Worm (Caenorhabditis elegans) whole organism, L4 larva: ENCODE data around the gene F17E9.15.

Source experiments
- F49E8.2 ChIP-seq: sonication (generic microtip); optimal IDR thresholded peaks from 2 replicates; lab custom pipeline; 2016; ENCODE audit warnings: missing compliant biosample characterization, mild to moderate bottlenecking, missing genetic modification characterization, borderline replicate concordance
- R02D3.7 ChIP-seq: fragments of 150-350 bp; sonication (generic microtip); optimal IDR thresholded peaks from 3 replicates; lab custom pipeline; 2014; ENCODE audit warnings: missing biosample characterization, missing genetic modification characterization
- T20F7.1 ChIP-seq: fragments of 200-800 bp; sonication (Bioruptor generic); optimal IDR thresholded peaks from 2 replicates; lab custom pipeline; 2018; ENCODE audit warnings: mild to moderate bottlenecking, missing genetic modification characterization, missing compliant biosample characterization
- Y48G9A.11 ChIP-seq: fragments of 200-800 bp; sonication (Bioruptor generic); IDR thresholded peaks from 2 replicates; pipeline ENCODE4 v1.3.6; 2022; ENCODE audit warnings: missing genetic modification reagents, missing genetic modification characterization, missing compliant biosample characterization
- ZK546.5 ChIP-seq, 2 experiments: sonication (generic microtip); optimal IDR thresholded peaks; 2 replicates each; lab custom pipeline; 2017; ENCODE audit warnings: missing biosample characterization in 2 of 2, missing genetic modification characterization in 2 of 2
- aha-1 ChIP-seq: fragments of 150-350 bp; peaks from one replicate; lab custom pipeline; 2014; ENCODE audit warnings: missing biosample characterization, missing genetic modification characterization
- ama-1 ChIP-seq: fragments of 150-350 bp; optimal IDR thresholded peaks from 2 replicates; lab custom pipeline; 2014; ENCODE audit warnings: inconsistent platforms, mixed read lengths
- arid-1 ChIP-seq: fragments of 200-800 bp; sonication (Bioruptor generic); conservative IDR thresholded peaks from 2 replicates; pipeline ENCODE4 v1.3.6; 2022; ENCODE audit warnings: missing genetic modification reagents, missing genetic modification characterization, missing compliant biosample characterization
- ceh-28 ChIP-seq: fragments of 150-350 bp; optimal IDR thresholded peaks from 2 replicates; lab custom pipeline; 2014; ENCODE audit warnings: missing biosample characterization, missing genetic modification reagents, missing genetic modification characterization
- ceh-62 ChIP-seq: sonication (generic microtip); optimal IDR thresholded peaks from 2 replicates; lab custom pipeline; 2017; ENCODE audit warnings: missing biosample characterization, missing genetic modification characterization
- daf-12 ChIP-seq: fragments of 150-350 bp; optimal IDR thresholded peaks from 2 replicates; lab custom pipeline; 2014; ENCODE audit warnings: missing biosample characterization, missing genetic modification reagents, missing genetic modification characterization
- daf-16 ChIP-seq, 3 experiments: sonication (generic microtip); optimal IDR thresholded peaks; 2 replicates each; lab custom pipeline; 2016 to 2017; ENCODE audit warnings: missing genetic modification characterization in 3 of 3, missing genetic modification reagents in 3 of 3, mild to moderate bottlenecking in 2 of 3, missing compliant biosample characterization in 2 of 3, missing biosample characterization in 1 of 3, moderate library complexity in 1 of 3
- dpl-1 ChIP-seq: fragments of 150-350 bp; optimal IDR thresholded peaks from 2 replicates; lab custom pipeline; 2014; ENCODE audit warnings: missing biosample characterization, missing genetic modification reagents, missing genetic modification characterization
- dve-1 ChIP-seq: sonication (generic microtip); optimal IDR thresholded peaks from 2 replicates; lab custom pipeline; 2017; ENCODE audit warnings: antibody characterized with exemption, mild to moderate bottlenecking, missing genetic modification characterization, missing compliant biosample characterization; ENCODE audit not compliant: insufficient read depth
- egl-43 ChIP-seq: fragments of 200-800 bp; sonication (Bioruptor generic); IDR thresholded peaks from 2 replicates; pipeline ENCODE4 v1.3.6; 2022; ENCODE audit warnings: missing genetic modification reagents, missing genetic modification characterization, missing compliant biosample characterization
- fos-1 ChIP-seq: fragments of 150-350 bp; optimal IDR thresholded peaks from 2 replicates; lab custom pipeline; 2014; ENCODE audit warnings: missing biosample characterization, missing genetic modification characterization
- gei-8 ChIP-seq: fragments of 200-800 bp; sonication (Bioruptor generic); optimal IDR thresholded peaks from 2 replicates; lab custom pipeline; 2018; ENCODE audit warnings: mild to moderate bottlenecking, missing genetic modification characterization, missing compliant biosample characterization
- hlh-11 ChIP-seq: fragments of 200-800 bp; sonication (Bioruptor generic); optimal IDR thresholded peaks from 2 replicates; lab custom pipeline; 2018; ENCODE audit warnings: mild to moderate bottlenecking, missing genetic modification characterization, missing compliant biosample characterization
- hlh-30 ChIP-seq: sonication (generic microtip); optimal IDR thresholded peaks from 2 replicates; lab custom pipeline; 2017; ENCODE audit warnings: antibody characterized with exemption, mild to moderate bottlenecking, missing genetic modification characterization, missing compliant biosample characterization; ENCODE audit not compliant: insufficient read depth
- lim-7 ChIP-seq: fragments of 200-800 bp; sonication (Bioruptor generic); IDR thresholded peaks from 2 replicates; pipeline ENCODE4 v1.3.6; 2022; ENCODE audit warnings: missing genetic modification characterization, missing compliant biosample characterization
- lin-29 ChIP-seq: fragments of 200-800 bp; sonication (Bioruptor generic); IDR thresholded peaks from 2 replicates; pipeline ENCODE4 v1.3.6; 2022; ENCODE audit warnings: missing genetic modification reagents, missing genetic modification characterization, missing compliant biosample characterization
- lir-3 ChIP-seq: sonication (generic microtip); optimal IDR thresholded peaks from 2 replicates; lab custom pipeline; 2016; ENCODE audit warnings: mild to moderate bottlenecking, missing genetic modification characterization, missing compliant biosample characterization
- madf-5 ChIP-seq, 2 experiments: fragments of 200-800 bp; sonication (Bioruptor generic); IDR thresholded peaks; 2 replicates each; pipeline ENCODE4 v1.3.6; 2022; ENCODE audit warnings: missing compliant biosample characterization in 2 of 2, missing genetic modification characterization in 2 of 2
- madf-9 ChIP-seq: fragments of 200-800 bp; sonication (Bioruptor generic); conservative IDR thresholded peaks from 2 replicates; pipeline ENCODE4 v1.3.6; 2022; ENCODE audit warnings: missing genetic modification reagents, missing genetic modification characterization, missing compliant biosample characterization
- mdl-1 ChIP-seq, 2 experiments: fragments of 150-350 bp in 1 of 2; sonication (generic microtip) in 1 of 2; optimal IDR thresholded peaks; 2 replicates each; lab custom pipeline; 2014 to 2017; ENCODE audit warnings: missing biosample characterization in 2 of 2, missing genetic modification characterization in 2 of 2
- mes-2 ChIP-seq: sonication (generic microtip); optimal IDR thresholded peaks from 2 replicates; lab custom pipeline; 2016; ENCODE audit warnings: missing genotype, mild to moderate bottlenecking, missing genetic modification characterization, missing compliant biosample characterization; ENCODE audit not compliant: poor library complexity, severe bottlenecking
- mxl-2 ChIP-seq: fragments of 200-800 bp; sonication (Bioruptor generic); conservative IDR thresholded peaks from 2 replicates; pipeline ENCODE4 v1.3.6; 2022; ENCODE audit warnings: missing genetic modification reagents, missing genetic modification characterization, missing compliant biosample characterization
- nhr-10 ChIP-seq: fragments of 150-350 bp; optimal IDR thresholded peaks from 2 replicates; lab custom pipeline; 2014; ENCODE audit warnings: missing biosample characterization, missing genetic modification characterization
- nhr-102 ChIP-seq: sonication (generic microtip); optimal IDR thresholded peaks from 2 replicates; lab custom pipeline; 2016; ENCODE audit warnings: mild to moderate bottlenecking, missing genetic modification characterization, moderate library complexity, missing compliant biosample characterization
- nhr-237 ChIP-seq: sonication (generic microtip); optimal IDR thresholded peaks from 2 replicates; lab custom pipeline; 2017; ENCODE audit warnings: missing biosample characterization, missing genetic modification characterization
- nhr-77 ChIP-seq: fragments of 150-350 bp; optimal IDR thresholded peaks from 2 replicates; lab custom pipeline; 2014; ENCODE audit warnings: missing biosample characterization, missing genetic modification characterization
- pqm-1 ChIP-seq: sonication (generic microtip); optimal IDR thresholded peaks from 2 replicates; lab custom pipeline; 2017; ENCODE audit warnings: missing biosample characterization, missing genetic modification characterization
- saeg-2 ChIP-seq: fragments of 200-800 bp; sonication (Bioruptor generic); IDR thresholded peaks from 2 replicates; pipeline ENCODE4 v1.3.6; 2022; ENCODE audit warnings: missing genetic modification reagents, missing genetic modification characterization, missing compliant biosample characterization
- snpc-4 ChIP-seq: fragments of 150-350 bp; optimal IDR thresholded peaks from 2 replicates; lab custom pipeline; 2014; ENCODE audit warnings: missing biosample characterization, missing genetic modification characterization
- spr-1 ChIP-seq: sonication (generic microtip); optimal IDR thresholded peaks from 2 replicates; lab custom pipeline; 2016; ENCODE audit warnings: mild to moderate bottlenecking, missing genetic modification characterization, missing compliant biosample characterization
- spr-3 ChIP-seq: fragments of 200-800 bp; sonication (Bioruptor generic); optimal IDR thresholded peaks from 2 replicates; lab custom pipeline; 2018; ENCODE audit warnings: mild to moderate bottlenecking, missing genetic modification characterization, missing compliant biosample characterization
- tag-97 ChIP-seq: fragments of 200-800 bp; sonication (Bioruptor generic); IDR thresholded peaks from 2 replicates; pipeline ENCODE4 v1.3.6; 2022; ENCODE audit warnings: missing genetic modification characterization, missing compliant biosample characterization
- tra-1 ChIP-seq: fragments of 200-800 bp; sonication (Bioruptor generic); IDR thresholded peaks from 2 replicates; pipeline ENCODE4 v1.3.6; 2022; ENCODE audit warnings: missing genetic modification reagents, missing genetic modification characterization, missing compliant biosample characterization
- unc-130 ChIP-seq: sonication (generic microtip); optimal IDR thresholded peaks from 2 replicates; lab custom pipeline; 2016; ENCODE audit warnings: missing genetic modification reagents, missing genetic modification characterization, missing compliant biosample characterization
- unc-62 ChIP-seq, 3 experiments: fragments of 150-350 bp in 1 of 3; sonication (generic microtip); optimal IDR thresholded peaks in 2 of 3; peaks in 1 of 3; 1 replicate in 1 of 3; 2 replicates in 2 of 3; lab custom pipeline; 2014 to 2017; ENCODE audit warnings: missing biosample characterization in 3 of 3, missing genetic modification characterization in 3 of 3, missing genetic modification reagents in 3 of 3, missing genotype in 1 of 3
- zfp-2 ChIP-seq: sonication (generic microtip); optimal IDR thresholded peaks from 2 replicates; lab custom pipeline; 2016; ENCODE audit warnings: mild to moderate bottlenecking, missing genetic modification characterization, missing compliant biosample characterization
- zip-2 ChIP-seq: fragments of 150-350 bp; optimal IDR thresholded peaks from 2 replicates; lab custom pipeline; 2014; ENCODE audit warnings: missing biosample characterization, missing genetic modification characterization
- ztf-11 ChIP-seq: fragments of 150-350 bp; optimal IDR thresholded peaks from 2 replicates; lab custom pipeline; 2014; ENCODE audit warnings: missing biosample characterization, missing genetic modification characterization
- ztf-7 ChIP-seq: fragments of 150-350 bp; optimal IDR thresholded peaks from 2 replicates; lab custom pipeline; 2014; ENCODE audit warnings: missing biosample characterization, missing genetic modification characterization

F17E9.15 gene

DNA sequence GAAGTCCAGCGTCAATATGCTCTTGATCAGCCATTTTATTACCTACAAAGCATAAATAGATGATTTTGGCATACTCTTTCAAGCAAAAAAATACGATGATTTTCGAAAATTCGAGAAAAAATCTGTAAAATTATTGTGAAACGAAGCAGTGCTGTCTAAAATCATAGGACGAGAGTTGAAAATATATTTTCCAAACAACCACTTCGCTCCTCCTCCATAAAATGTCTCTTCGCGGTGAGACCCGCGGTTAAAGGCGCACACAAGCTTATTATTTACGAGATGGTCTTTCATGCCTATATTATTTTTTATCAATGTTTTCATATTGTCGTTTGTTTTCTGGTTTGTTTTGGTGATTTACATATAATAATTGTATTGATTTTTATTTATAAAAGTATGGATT, 32.1 kb downstream of the F17E9.15 start, which contains the start of gene nap-1 (continued):
- TF ChIP-seq zip-2 (tag; lab: Kevin White, UChicago) (no peak), pqm-1 (peak; percentile 20), madf-5 (GFP tag; IDR thresholded peaks at IDR 0.05; lab: Robert Waterston, UW) (no peak), egl-43 (GFP tag; lab: Robert Waterston, UW) (no peak), zfp-2 (no peak), nhr-77 (tag; lab: Kevin White, UChicago) (peak; percentile 83), nhr-237 (tag; lab: Kevin White, UChicago) (no peak), nhr-10 (tag; lab: Kevin White, UChicago) (no peak), ceh-28 (no peak), saeg-2 (GFP tag; lab: Robert Waterston, UW) (no peak), ceh-62 (tag; lab: Kevin White, UChicago) (no peak), dpl-1 (peak; percentile 67), ZK546.5 (tag; optimal IDR thresholded peaks at IDR 0.05; lab: Kevin White, UChicago) (no peak), hlh-30 (tag; lab: Kevin White, UChicago) (peak; percentile 78), F49E8.2 (tag; lab: Kevin White, UChicago) (no peak), Y48G9A.11 (GFP tag; lab: Robert Waterston, UW) (no peak), lim-7 (GFP tag; lab: Robert Waterston, UW) (no peak), arid-1 (no peak), ama-1 (no peak), unc-62 (GFP tag; optimal IDR thresholded peaks at IDR 0.05 in 1 of 2; lab: Kevin White, UChicago) (peak in 1 of 2 experiments; percentile 20), unc-62 (tag; optimal IDR thresholded peaks at IDR 0.05; lab: Kevin White, UChicago) (no peak), mdl-1 (tag; optimal IDR thresholded peaks at IDR 0.05; lab: Kevin White, UChicago) (peak in 1 of 2 experiments; percentile 12), ztf-7 (tag; lab: Kevin White, UChicago) (peak; percentile 8), mxl-2 (GFP tag; lab: Robert Waterston, UW) (no peak), daf-16 (GFP tag; optimal IDR thresholded peaks at IDR 0.05; lab: Kevin White, UChicago) (no peak), daf-16 (tag; optimal IDR thresholded peaks at IDR 0.05; lab: Kevin White, UChicago) (peak; percentile 87), ztf-11 (tag; lab: Kevin White, UChicago) (no peak), lir-3 (tag; lab: Kevin White, UChicago) (no peak), mes-2 (no peak), aha-1 (tag; lab: Kevin White, UChicago) (peak; percentile 39), spr-3 (GFP tag; lab: Kevin White, UChicago) (no peak), unc-130 (GFP tag; lab: Kevin White, UChicago) (peak; percentile 35), R02D3.7 (tag; lab: Kevin White, UChicago) (peak; percentile 91), nhr-102 (tag; lab: Kevin White, UChicago) (no peak), hlh-11 (tag; lab: Kevin White, UChicago) (peak; percentile 59), tra-1 (GFP tag; lab: Robert Waterston, UW) (no peak), snpc-4 (no peak), spr-1 (tag; lab: Kevin White, UChicago) (no peak), madf-9 (no peak), lin-29 (no peak)

DNA sequence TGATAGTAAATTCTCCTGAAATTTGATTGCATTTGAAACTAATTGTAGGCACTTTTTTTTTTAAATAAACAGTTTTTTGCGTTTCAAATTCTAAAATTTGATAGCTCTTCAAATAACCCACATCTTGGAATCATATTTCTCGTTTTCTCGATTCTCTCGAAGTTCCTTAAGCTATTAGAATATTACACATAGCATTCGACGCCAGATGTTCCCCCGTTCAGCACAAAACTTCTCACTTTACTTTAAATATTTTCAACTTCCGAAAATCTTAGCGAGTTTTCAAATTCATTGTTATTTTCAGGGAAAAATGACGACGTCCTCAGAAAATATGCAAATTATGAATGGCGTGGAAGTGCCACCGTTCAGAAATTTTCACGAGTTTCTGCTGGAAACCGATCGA, 32.5 kb downstream of the F17E9.15 start, which contains the start of gene praf-3:
Gene praf-3, plus strand, starts transcription at position 301 of the 400 bp plus-strand sequence.
- TF ChIP-seq dve-1 (tag; lab: Kevin White, UChicago): no peak
- TF ChIP-seq T20F7.1 (GFP tag; lab: Kevin White, UChicago): no peak
- TF ChIP-seq fos-1: no peak
- no peak for TF ChIP-seq aha-1 (tag; lab: Kevin White, UChicago)
- no peak for TF ChIP-seq tag-97 (GFP tag; lab: Robert Waterston, UW)
- no peak for TF ChIP-seq madf-5 (GFP tag; IDR thresholded peaks at IDR 0.05; lab: Robert Waterston, UW)
- TF ChIP-seq nhr-77 (tag; lab: Kevin White, UChicago): no peak
- TF ChIP-seq unc-130 (GFP tag; lab: Kevin White, UChicago): no peak
- TF ChIP-seq gei-8 (GFP tag; lab: Kevin White, UChicago): no peak
- TF ChIP-seq daf-12 (tag; lab: Kevin White, UChicago): no peak
- no peak for TF ChIP-seq spr-1 (tag; lab: Kevin White, UChicago)
